Fruit fly (Drosophila melanogaster) whole organism, embryonic: ENCODE measurements around the gene CG7739.

ENCODE experiments used
- Antp ChIP-seq: fragments of 200-800 bp; sonication (Bioruptor generic); optimal IDR thresholded peaks from 3 replicates; lab custom pipeline; 2016; ENCODE audit warnings: missing biosample characterization, missing genetic modification characterization
- B-H1 ChIP-seq: fragments of 200-800 bp; sonication (Bioruptor generic); IDR thresholded peaks from 3 replicates; pipeline ENCODE4 v1.3.6; 2022; ENCODE audit warnings: missing biosample characterization, missing genetic modification characterization
- Bgb ChIP-seq: fragments of 200-800 bp; sonication (Bioruptor generic); IDR thresholded peaks from 2 replicates; pipeline ENCODE4 v1.3.6; 2022; ENCODE audit warnings: missing biosample characterization, missing genetic modification characterization; ENCODE audit not compliant: partially characterized antibody
- CG10959 ChIP-seq: fragments of 200-800 bp; sonication (Bioruptor generic); IDR thresholded peaks from 2 replicates; pipeline ENCODE4 v1.3.6; 2022; ENCODE audit warnings: missing biosample characterization, missing genetic modification characterization
- CG11695 ChIP-seq: fragments of 200-800 bp; sonication (Bioruptor generic); IDR thresholded peaks from 3 replicates; pipeline ENCODE4 v1.3.6; 2022; ENCODE audit warnings: missing biosample characterization, missing genetic modification characterization
- CG15601 ChIP-seq: fragments of 200-800 bp; sonication (Bioruptor generic); optimal IDR thresholded peaks from 3 replicates; lab custom pipeline; 2019; ENCODE audit warnings: missing biosample characterization, mild to moderate bottlenecking, missing genetic modification characterization, moderate library complexity
- CG17361 ChIP-seq: fragments of 200-800 bp; sonication (Bioruptor generic); IDR thresholded peaks from 3 replicates; pipeline ENCODE4 v1.3.6; 2022; ENCODE audit warnings: missing biosample characterization, missing genetic modification characterization
- CG18476 ChIP-seq: fragments of 200-800 bp; sonication (Bioruptor generic); optimal IDR thresholded peaks from 2 replicates; lab custom pipeline; 2016; ENCODE audit warnings: missing biosample characterization, mild to moderate bottlenecking, missing genetic modification characterization
- CG18619 ChIP-seq: fragments of 200-800 bp; sonication (Bioruptor generic); optimal IDR thresholded peaks from 3 replicates; lab custom pipeline; 2017; ENCODE audit warnings: missing biosample characterization, mild to moderate bottlenecking, missing genetic modification characterization
- CG2116 ChIP-seq: fragments of 200-800 bp; sonication (Bioruptor generic); optimal IDR thresholded peaks from 3 replicates; lab custom pipeline; 2018; ENCODE audit warnings: missing biosample characterization, mild to moderate bottlenecking, missing genetic modification characterization
- CG2129 ChIP-seq: fragments of 200-800 bp; sonication (Bioruptor generic); IDR thresholded peaks from 2 replicates; pipeline ENCODE4 v1.3.6; 2022; ENCODE audit warnings: missing biosample characterization, missing genetic modification characterization; ENCODE audit not compliant: partially characterized antibody
- CG31365 ChIP-seq: fragments of 200-800 bp; sonication (Bioruptor generic); optimal IDR thresholded peaks from 2 replicates; lab custom pipeline; 2018; ENCODE audit warnings: missing biosample characterization, mild to moderate bottlenecking, missing genetic modification characterization
- CG31388 ChIP-seq: fragments of 200-800 bp; sonication (Bioruptor generic); optimal IDR thresholded peaks from 2 replicates; lab custom pipeline; 2016; ENCODE audit warnings: missing biosample characterization, missing genetic modification characterization
- CG34376 ChIP-seq: fragments of 200-800 bp; sonication (Bioruptor generic); optimal IDR thresholded peaks from 2 replicates; lab custom pipeline; 2018; ENCODE audit warnings: missing biosample characterization, mild to moderate bottlenecking, missing genetic modification characterization
- CG3726 ChIP-seq: fragments of 200-800 bp; sonication (Bioruptor generic); IDR thresholded peaks from 3 replicates; pipeline ENCODE4, ENCODE4 v1.3.6; 2022; ENCODE audit warnings: missing biosample characterization, missing genetic modification characterization
- CG4730 ChIP-seq: fragments of 200-800 bp; sonication (Bioruptor generic); IDR thresholded peaks from 2 replicates; pipeline ENCODE4 v1.3.6; 2022; ENCODE audit warnings: missing biosample characterization, missing genetic modification characterization
- CG7556 ChIP-seq: fragments of 200-800 bp; sonication (Bioruptor generic); optimal IDR thresholded peaks from 2 replicates; lab custom pipeline; 2017; ENCODE audit warnings: missing biosample characterization, mild to moderate bottlenecking, missing genetic modification characterization
- CG8281 ChIP-seq: fragments of 200-800 bp; sonication (Bioruptor generic); optimal IDR thresholded peaks from 2 replicates; lab custom pipeline; 2018; ENCODE audit warnings: missing biosample characterization, mild to moderate bottlenecking, missing genetic modification characterization, moderate library complexity
- CG8924 ChIP-seq: fragments of 200-800 bp; optimal IDR thresholded peaks from 3 replicates; lab custom pipeline; 2019; ENCODE audit warnings: missing biosample characterization, mild to moderate bottlenecking, missing genetic modification characterization, moderate library complexity
- CG9797 ChIP-seq: fragments of 200-800 bp; sonication (Bioruptor generic); optimal IDR thresholded peaks from 3 replicates; lab custom pipeline; 2018; ENCODE audit warnings: missing biosample characterization, mild to moderate bottlenecking, missing genetic modification characterization
- Deaf1 ChIP-seq: fragments of 200-800 bp; optimal IDR thresholded peaks from 3 replicates; lab custom pipeline; 2019; ENCODE audit warnings: missing biosample characterization, mild to moderate bottlenecking, missing genetic modification characterization, moderate library complexity
- Dp ChIP-seq: fragments of 200-800 bp; sonication (Bioruptor generic); optimal IDR thresholded peaks from 2 replicates; lab custom pipeline; 2018; ENCODE audit warnings: missing biosample characterization, mild to moderate bottlenecking, missing genetic modification characterization, moderate library complexity
- Hr78 ChIP-seq, 2 experiments: fragments of 200-800 bp in 1 of 2; fragments of >200 bp in 1 of 2; sonication (Bioruptor generic) in 1 of 2; optimal IDR thresholded peaks; 2 replicates each; lab custom pipeline; 2017 to 2019; ENCODE audit warnings: missing biosample characterization in 2 of 2, missing genetic modification characterization in 2 of 2, mild to moderate bottlenecking in 1 of 2, moderate library complexity in 1 of 2
- NFAT ChIP-seq: fragments of 200-800 bp; sonication (Bioruptor generic); IDR thresholded peaks from 2 replicates; pipeline ENCODE4 v1.3.6; 2022; ENCODE audit warnings: missing biosample characterization, missing genetic modification characterization
- Opbp ChIP-seq: fragments of 200-800 bp; sonication (Bioruptor generic); IDR thresholded peaks from 3 replicates; pipeline ENCODE4 v1.3.6; 2022; ENCODE audit warnings: missing biosample characterization, missing genetic modification characterization; ENCODE audit not compliant: partially characterized antibody
- Usf ChIP-seq: fragments of 200-800 bp; sonication (Bioruptor generic); optimal IDR thresholded peaks from 2 replicates; lab custom pipeline; 2017; ENCODE audit warnings: missing genotype, missing biosample characterization, missing genetic modification characterization
- aop ChIP-seq: fragments of 200-800 bp; sonication (Bioruptor generic); IDR thresholded peaks from 2 replicates; pipeline ENCODE4 v1.3.6; 2022; ENCODE audit warnings: missing biosample characterization, missing genetic modification characterization
- bsh ChIP-seq, 2 experiments: fragments of 200-800 bp; sonication (Bioruptor generic); optimal IDR thresholded peaks; 2 replicates each; lab custom pipeline; 2017 to 2018; ENCODE audit warnings: mild to moderate bottlenecking in 2 of 2, missing biosample characterization in 2 of 2, missing genetic modification characterization in 2 of 2, moderate library complexity in 1 of 2
- chinmo ChIP-seq: fragments of 200-800 bp; sonication (Bioruptor generic); IDR thresholded peaks from 4 replicates; pipeline ENCODE4 v1.3.6; 2022; ENCODE audit warnings: missing biosample characterization, missing genetic modification characterization; ENCODE audit not compliant: partially characterized antibody
- dimm ChIP-seq: fragments of 200-800 bp; sonication (Bioruptor generic); IDR thresholded peaks from 2 replicates; pipeline ENCODE4 v1.3.6; 2022; ENCODE audit warnings: missing biosample characterization, missing genetic modification characterization
- dmrt11E ChIP-seq: fragments of 200-800 bp; sonication (Bioruptor generic); optimal IDR thresholded peaks from 3 replicates; lab custom pipeline; 2018; ENCODE audit warnings: missing biosample characterization, mild to moderate bottlenecking, missing genetic modification characterization, moderate library complexity
- hkb ChIP-seq, 2 experiments: fragments of 200-800 bp in 1 of 2; fragments of >200 bp in 1 of 2; sonication (Bioruptor generic) in 1 of 2; IDR thresholded peaks in 1 of 2; optimal IDR thresholded peaks in 1 of 2; 2 replicates each; pipeline versions ENCODE4 v1.3.6 to Lab custom; 2017 to 2022; ENCODE audit warnings: missing biosample characterization in 1 of 2, missing genetic modification characterization in 1 of 2
- kay ChIP-seq: fragments of 200-800 bp; sonication (Bioruptor generic); optimal IDR thresholded peaks from 2 replicates; lab custom pipeline; 2016; ENCODE audit warnings: missing biosample characterization, missing genetic modification characterization
- knrl ChIP-seq: fragments of 200-800 bp; sonication (Bioruptor generic); IDR thresholded peaks from 3 replicates; pipeline ENCODE4 v1.3.6; 2022; ENCODE audit warnings: missing biosample characterization, missing genetic modification characterization; ENCODE audit not compliant: partially characterized antibody
- lov ChIP-seq, 2 experiments: fragments of 200-800 bp in 1 of 2; fragments of >200 bp in 1 of 2; sonication (Bioruptor generic) in 1 of 2; IDR thresholded peaks in 1 of 2; optimal IDR thresholded peaks in 1 of 2; 2 replicates in 1 of 2; 3 replicates in 1 of 2; pipeline versions ENCODE4 v1.3.6 to Lab custom; 2017 to 2022; ENCODE audit warnings: missing biosample characterization in 1 of 2, missing genetic modification characterization in 1 of 2
- maf-S ChIP-seq: fragments of 200-800 bp; sonication (Bioruptor generic); optimal IDR thresholded peaks from 2 replicates; lab custom pipeline; 2016; ENCODE audit warnings: missing biosample characterization, missing genetic modification characterization
- nerfin-2 ChIP-seq: fragments of 200-800 bp; sonication (Bioruptor generic); IDR thresholded peaks from 2 replicates; pipeline ENCODE4 v1.3.6; 2022; ENCODE audit warnings: missing biosample characterization, missing genetic modification characterization; ENCODE audit not compliant: partially characterized antibody
- pb ChIP-seq: fragments of 200-800 bp; sonication (Bioruptor generic); optimal IDR thresholded peaks from 3 replicates; lab custom pipeline; 2016; ENCODE audit warnings: missing biosample characterization, missing genetic modification characterization
- phol ChIP-seq: fragments of 200-800 bp; sonication (Bioruptor generic); optimal IDR thresholded peaks from 3 replicates; lab custom pipeline; 2018; ENCODE audit warnings: missing biosample characterization, mild to moderate bottlenecking, missing genetic modification characterization, moderate library complexity
- pum ChIP-seq: fragments of 200-800 bp; sonication (Bioruptor generic); optimal IDR thresholded peaks from 2 replicates; lab custom pipeline; 2016; ENCODE audit warnings: missing biosample characterization, missing genetic modification characterization
- seq ChIP-seq: fragments of 200-800 bp; sonication (Bioruptor generic); IDR thresholded peaks from 2 replicates; pipeline ENCODE4 v1.3.6; 2022; ENCODE audit warnings: missing biosample characterization, missing genetic modification characterization
- slp2 ChIP-seq: fragments of 200-800 bp; sonication (Bioruptor generic); optimal IDR thresholded peaks from 2 replicates; lab custom pipeline; 2016; ENCODE audit warnings: missing biosample characterization, missing genetic modification characterization
- tin ChIP-seq: fragments of 200-800 bp; sonication (Bioruptor generic); optimal IDR thresholded peaks from 3 replicates; lab custom pipeline; 2016; ENCODE audit warnings: missing biosample characterization, missing genetic modification characterization
- unpg ChIP-seq: fragments of 200-800 bp; sonication (Bioruptor generic); optimal IDR thresholded peaks from 3 replicates; lab custom pipeline; 2018; ENCODE audit warnings: missing biosample characterization, mild to moderate bottlenecking, missing genetic modification characterization, moderate library complexity
- wek ChIP-seq: fragments of 200-800 bp; sonication (Bioruptor generic); optimal IDR thresholded peaks from 3 replicates; lab custom pipeline; 2018; ENCODE audit warnings: missing biosample characterization, mild to moderate bottlenecking, missing genetic modification characterization, moderate library complexity
- yki ChIP-seq: fragments of >200 bp; optimal IDR thresholded peaks from 3 replicates; lab custom pipeline; 2018
- z ChIP-seq: fragments of 200-800 bp; sonication (Bioruptor generic); IDR thresholded peaks from 3 replicates; pipeline ENCODE4 v1.3.6; 2022; ENCODE audit warnings: missing biosample characterization, missing genetic modification characterization

The CG7739 gene

dm6 chr3L:15588514-15589138 lies 25.8 kb upstream of the CG7739 start, which contains the start of gene RhoGAP71E (continued):
- peak; percentile 30 for TF ChIP-seq tin (GFP tag; lab: Kevin White, UChicago)
- TF ChIP-seq CG31365: peak; percentile 52
- TF ChIP-seq CG17361 (GFP tag; lab: Robert Waterston, UW): peak; percentile 69; the same call in 2 of the 3 replicates
- peak; percentile 44 for TF ChIP-seq phol
- peak; percentile 29; the same call in 1 of the 2 replicates for TF ChIP-seq CG4730 (GFP tag; lab: Robert Waterston, UW)
- TF ChIP-seq dimm (GFP tag; lab: Robert Waterston, UW): no peak
- TF ChIP-seq CG7556: peak; percentile 6
- TF ChIP-seq slp2 (GFP tag; lab: Kevin White, UChicago): no peak
- no peak for TF ChIP-seq Hr78 (GFP tag; optimal IDR thresholded peaks at IDR 0.05; lab: Kevin White, UChicago)
- no peak for TF ChIP-seq z
- TF ChIP-seq dmrt11E (tag; lab: Kevin White, UChicago): peak; percentile 21
- no peak for TF ChIP-seq lov (optimal IDR thresholded peaks at IDR 0.05; lab: Kevin White, UChicago)
- 0 out of 3 replicates have a peak, but pooled peaks have one; percentile 28 for TF ChIP-seq lov (GFP tag; IDR thresholded peaks at IDR 0.05; lab: Robert Waterston, UW)
- peak; percentile 27; the same call in 1 of the 3 replicates for TF ChIP-seq B-H1 (GFP tag; lab: Robert Waterston, UW)
- TF ChIP-seq hkb (optimal IDR thresholded peaks at IDR 0.05; lab: Kevin White, UChicago): no peak
- peak; percentile 64 for TF ChIP-seq hkb (GFP tag; IDR thresholded peaks at IDR 0.05; lab: Robert Waterston, UW)
- TF ChIP-seq pb (GFP tag; lab: Kevin White, UChicago): peak; percentile 40
- TF ChIP-seq kay: no peak
- TF ChIP-seq Dp (GFP tag; lab: Kevin White, UChicago): peak; percentile 11
- TF ChIP-seq Antp (GFP tag; lab: Kevin White, UChicago): no peak
- TF ChIP-seq wek: peak; percentile 97
- TF ChIP-seq seq (GFP tag; lab: Robert Waterston, UW): no peak
- TF ChIP-seq CG3726 (GFP tag; lab: Robert Waterston, UW): peak; percentile 4; the same call in 1 of the 3 replicates
- TF ChIP-seq Usf (GFP tag; lab: Kevin White, UChicago): no peak
- TF ChIP-seq chinmo (GFP tag; lab: Robert Waterston, UW): peak; percentile 64; the same call in 2 of the 4 replicates
- peak; percentile 35 for TF ChIP-seq Deaf1 (tag; lab: Kevin White, UChicago)
- peak; percentile 55; the same call in 1 of the 2 replicates for TF ChIP-seq Bgb (GFP tag; lab: Robert Waterston, UW)
- TF ChIP-seq Opbp (GFP tag; lab: Robert Waterston, UW): peak; percentile 66; the same call in 2 of the 3 replicates
- TF ChIP-seq CG9797 (GFP tag; lab: Kevin White, UChicago): peak; percentile 87
- TF ChIP-seq pum (GFP tag; lab: Kevin White, UChicago): no peak
- peak; percentile 34 for TF ChIP-seq CG34376
- peak; percentile 54; the same call in 1 of the 2 replicates for TF ChIP-seq NFAT (GFP tag; lab: Robert Waterston, UW)
- TF ChIP-seq CG18476 (GFP tag; lab: Kevin White, UChicago): peak; percentile 7
- no peak for TF ChIP-seq CG8281
- TF ChIP-seq CG15601 (tag; lab: Kevin White, UChicago): no peak
- no peak for TF ChIP-seq yki (lab: Kevin White, UChicago)
- TF ChIP-seq nerfin-2 (GFP tag; lab: Robert Waterston, UW): 0 out of 2 replicates have a peak, but pooled peaks have one; percentile 35
- TF ChIP-seq CG8924 (tag; lab: Kevin White, UChicago): peak; percentile 74
- no peak for TF ChIP-seq CG2129 (GFP tag; lab: Robert Waterston, UW)
- peak; percentile 29 for TF ChIP-seq unpg (GFP tag; lab: Kevin White, UChicago)
- no peak for TF ChIP-seq CG2116 (GFP tag; lab: Kevin White, UChicago)
- TF ChIP-seq maf-S: no peak
- TF ChIP-seq CG10959 (GFP tag; lab: Robert Waterston, UW): no peak
- TF ChIP-seq aop (GFP tag; lab: Robert Waterston, UW): no peak
- TF ChIP-seq CG18619: peak; percentile 1
- TF ChIP-seq CG11695: peak; percentile 63; the same call in 2 of the 3 replicates
- TF ChIP-seq CG31388 (GFP tag; lab: Kevin White, UChicago): no peak
- TF ChIP-seq knrl (GFP tag; lab: Robert Waterston, UW): no peak
- peak; percentile 13 to 35 for TF ChIP-seq bsh (GFP tag; optimal IDR thresholded peaks at IDR 0.05; lab: Kevin White, UChicago)
